Worm (Caenorhabditis elegans) whole organism, L2 larva: ENCODE measurements around the gene H20E11.2.

Experiments used
- C34F6.9 ChIP-seq: fragments of 150-350 bp; optimal IDR thresholded peaks from 2 replicates; lab custom pipeline; 2014; ENCODE audit warnings: missing biosample characterization, missing genetic modification characterization
- F13H6.1 ChIP-seq: sonication (generic microtip); optimal IDR thresholded peaks from 2 replicates; lab custom pipeline; 2016; ENCODE audit warnings: missing genetic modification characterization, missing compliant biosample characterization
- R02D3.7 ChIP-seq: fragments of 150-350 bp; optimal IDR thresholded peaks from 2 replicates; lab custom pipeline; 2014; ENCODE audit warnings: missing biosample characterization, missing genetic modification characterization
- Y55F3AM.14 ChIP-seq: fragments of 200-800 bp; sonication (Bioruptor generic); optimal IDR thresholded peaks from 2 replicates; lab custom pipeline; 2018; ENCODE audit warnings: mild to moderate bottlenecking, missing genetic modification characterization, missing compliant biosample characterization
- ZK546.5 ChIP-seq: sonication (generic microtip); optimal IDR thresholded peaks from 2 replicates; lab custom pipeline; 2017; ENCODE audit warnings: missing biosample characterization, missing genetic modification characterization
- alr-1 ChIP-seq: fragments of 150-350 bp; optimal IDR thresholded peaks from 2 replicates; lab custom pipeline; 2014; ENCODE audit warnings: missing biosample characterization, missing genetic modification characterization
- aly-2 ChIP-seq: fragments of 150-350 bp; optimal IDR thresholded peaks from 2 replicates; lab custom pipeline; 2014; ENCODE audit warnings: missing biosample characterization, missing genetic modification characterization
- ama-1 ChIP-seq: fragments of 150-350 bp; optimal IDR thresholded peaks from 2 replicates; lab custom pipeline; 2018; ENCODE audit warnings: inconsistent platforms
- blmp-1 ChIP-seq: sonication (generic microtip); optimal IDR thresholded peaks from 2 replicates; lab custom pipeline; 2017; ENCODE audit warnings: missing genetic modification characterization, mild to moderate bottlenecking, missing compliant biosample characterization, antibody characterized with exemption, moderate library complexity; ENCODE audit not compliant: insufficient read depth
- ceh-16 ChIP-seq: fragments of 150-350 bp; optimal IDR thresholded peaks from 2 replicates; lab custom pipeline; 2014; ENCODE audit warnings: missing biosample characterization, missing genetic modification characterization
- ceh-82 ChIP-seq: fragments of 150-350 bp; optimal IDR thresholded peaks from 2 replicates; lab custom pipeline; 2014; ENCODE audit warnings: missing biosample characterization, missing genetic modification characterization
- crh-2 ChIP-seq: sonication (generic microtip); optimal IDR thresholded peaks from 2 replicates; lab custom pipeline; 2017; ENCODE audit warnings: missing biosample characterization, missing genetic modification characterization
- dmd-4 ChIP-seq: sonication (generic microtip); optimal IDR thresholded peaks from 2 replicates; lab custom pipeline; 2017; ENCODE audit warnings: missing biosample characterization, missing genetic modification characterization
- egl-27 ChIP-seq: sonication (generic microtip); optimal IDR thresholded peaks from 3 replicates; lab custom pipeline; 2017; ENCODE audit warnings: missing biosample characterization, missing genetic modification reagents, missing genetic modification characterization
- elt-3 ChIP-seq: sonication (generic microtip); optimal IDR thresholded peaks from 2 replicates; lab custom pipeline; 2017; ENCODE audit warnings: missing biosample characterization, missing genetic modification characterization
- fos-1 ChIP-seq: fragments of 150-350 bp; optimal IDR thresholded peaks from 2 replicates; lab custom pipeline; 2014; ENCODE audit warnings: missing biosample characterization, missing genetic modification characterization
- gmeb-1 ChIP-seq: fragments of 150-350 bp; optimal IDR thresholded peaks from 2 replicates; lab custom pipeline; 2014; ENCODE audit warnings: missing biosample characterization, missing genetic modification characterization
- lin-11 ChIP-seq: fragments of 150-350 bp; sonication (generic microtip); optimal IDR thresholded peaks from 2 replicates; lab custom pipeline; 2014; ENCODE audit warnings: missing biosample characterization, missing genetic modification characterization, inconsistent platforms, mixed read lengths
- lin-13 ChIP-seq: fragments of 150-350 bp; optimal IDR thresholded peaks from 2 replicates; lab custom pipeline; 2014; ENCODE audit warnings: missing biosample characterization, missing genetic modification reagents, missing genetic modification characterization
- lin-39 ChIP-seq: fragments of 150-350 bp; optimal IDR thresholded peaks from 2 replicates; lab custom pipeline; 2014; ENCODE audit warnings: missing biosample characterization, missing genetic modification reagents, missing genetic modification characterization
- lsy-2 ChIP-seq, 2 experiments: fragments of 150-350 bp in 1 of 2; sonication (generic microtip) in 1 of 2; optimal IDR thresholded peaks; 2 replicates each; lab custom pipeline; 2014 to 2017; ENCODE audit warnings: missing biosample characterization in 2 of 2, missing genetic modification characterization in 2 of 2
- mab-5 ChIP-seq: fragments of 150-350 bp; optimal IDR thresholded peaks from 2 replicates; lab custom pipeline; 2014; ENCODE audit warnings: missing biosample characterization, missing genetic modification characterization
- mdl-1 ChIP-seq, 2 experiments: fragments of 150-350 bp in 1 of 2; sonication (generic microtip) in 1 of 2; optimal IDR thresholded peaks; 2 replicates each; lab custom pipeline; 2017; ENCODE audit warnings: missing biosample characterization in 2 of 2, missing genetic modification characterization in 2 of 2
- nhr-10 ChIP-seq: sonication (generic microtip); optimal IDR thresholded peaks from 2 replicates; lab custom pipeline; 2017; ENCODE audit warnings: missing biosample characterization, missing genetic modification characterization
- nhr-11 ChIP-seq: fragments of 150-350 bp; optimal IDR thresholded peaks from 2 replicates; lab custom pipeline; 2014; ENCODE audit warnings: missing biosample characterization, missing genetic modification characterization
- nhr-12 ChIP-seq: fragments of 150-350 bp; optimal IDR thresholded peaks from 2 replicates; lab custom pipeline; 2014; ENCODE audit warnings: missing biosample characterization, missing genetic modification characterization
- nhr-129 ChIP-seq: fragments of 150-350 bp; optimal IDR thresholded peaks from 2 replicates; lab custom pipeline; 2014; ENCODE audit warnings: missing biosample characterization, missing genetic modification characterization
- nhr-21 ChIP-seq: fragments of 150-350 bp; optimal IDR thresholded peaks from 2 replicates; lab custom pipeline; 2014; ENCODE audit warnings: missing biosample characterization, missing genetic modification characterization
- nhr-23 ChIP-seq: fragments of 150-350 bp; optimal IDR thresholded peaks from 2 replicates; lab custom pipeline; 2014; ENCODE audit warnings: missing biosample characterization, missing genetic modification reagents, missing genetic modification characterization
- nhr-237 ChIP-seq: fragments of 150-350 bp; optimal IDR thresholded peaks from 2 replicates; lab custom pipeline; 2014; ENCODE audit warnings: missing biosample characterization, missing genetic modification characterization
- nhr-25 ChIP-seq: fragments of 150-350 bp; sonication (generic microtip); optimal IDR thresholded peaks from 3 replicates; lab custom pipeline; 2014; ENCODE audit warnings: missing biosample characterization, missing genetic modification characterization
- nhr-6 ChIP-seq: fragments of 150-350 bp; optimal IDR thresholded peaks from 2 replicates; lab custom pipeline; 2014; ENCODE audit warnings: missing biosample characterization, missing genetic modification characterization
- nhr-77 ChIP-seq: fragments of 150-350 bp; optimal IDR thresholded peaks from 2 replicates; lab custom pipeline; 2014; ENCODE audit warnings: missing biosample characterization, missing genetic modification characterization
- peb-1 ChIP-seq: fragments of 150-350 bp; optimal IDR thresholded peaks from 2 replicates; lab custom pipeline; 2014; ENCODE audit warnings: missing biosample characterization, missing genetic modification characterization
- sem-4 ChIP-seq: fragments of 150-350 bp; optimal IDR thresholded peaks from 2 replicates; lab custom pipeline; 2014; ENCODE audit warnings: missing biosample characterization, missing genetic modification reagents, missing genetic modification characterization
- skn-1 ChIP-seq: sonication (generic microtip); optimal IDR thresholded peaks from 2 replicates; lab custom pipeline; 2017; ENCODE audit warnings: missing biosample characterization, missing genetic modification characterization
- sma-3 ChIP-seq: sonication (generic microtip); optimal IDR thresholded peaks from 2 replicates; lab custom pipeline; 2016; ENCODE audit warnings: missing genetic modification reagents, missing genetic modification characterization, missing compliant biosample characterization
- sma-9 ChIP-seq, 2 experiments: fragments of 150-350 bp in 1 of 2; sonication (generic microtip) in 1 of 2; optimal IDR thresholded peaks; 2 replicates each; lab custom pipeline; 2014 to 2016; ENCODE audit warnings: missing genetic modification characterization in 2 of 2, mild to moderate bottlenecking in 1 of 2, missing biosample characterization in 1 of 2, missing compliant biosample characterization in 1 of 2, missing genetic modification reagents in 1 of 2, moderate library complexity in 1 of 2
- snpc-4 ChIP-seq: fragments of 150-350 bp; optimal IDR thresholded peaks from 2 replicates; lab custom pipeline; 2014; ENCODE audit warnings: missing biosample characterization, missing genetic modification characterization
- unc-39 ChIP-seq: fragments of 150-350 bp; optimal IDR thresholded peaks from 2 replicates; lab custom pipeline; 2014; ENCODE audit warnings: missing biosample characterization, missing genetic modification characterization
- unc-55 ChIP-seq: fragments of 150-350 bp; sonication (generic microtip); optimal IDR thresholded peaks from 3 replicates; lab custom pipeline; 2014; ENCODE audit warnings: missing biosample characterization, missing genetic modification reagents, missing genetic modification characterization
- unc-62 ChIP-seq: fragments of 150-350 bp; optimal IDR thresholded peaks from 2 replicates; lab custom pipeline; 2014; ENCODE audit warnings: missing biosample characterization, missing genetic modification reagents, missing genetic modification characterization
- zag-1 ChIP-seq: fragments of 150-350 bp; optimal IDR thresholded peaks from 2 replicates; lab custom pipeline; 2014; ENCODE audit warnings: missing biosample characterization, missing genetic modification characterization
- ztf-1 ChIP-seq: fragments of 200-800 bp; sonication (Bioruptor generic); conservative IDR thresholded peaks from 2 replicates; pipeline ENCODE4 v1.3.6; 2022; ENCODE audit warnings: missing genetic modification characterization, missing compliant biosample characterization
- ztf-4 ChIP-seq: fragments of 150-350 bp; optimal IDR thresholded peaks from 2 replicates; lab custom pipeline; 2014; ENCODE audit warnings: missing biosample characterization, missing genetic modification characterization

Gene H20E11.2

ce11 chrIV:6839091-6839522 is 11.5 kb downstream of the H20E11.2 start:
- peak; percentile 49 to 86 for TF ChIP-seq lsy-2 (tag; optimal IDR thresholded peaks at IDR 0.05; lab: Kevin White, UChicago)
- no peak for TF ChIP-seq nhr-23 (tag; lab: Kevin White, UChicago)
- peak; percentile 88 for TF ChIP-seq crh-2 (tag; lab: Kevin White, UChicago)
- no peak for TF ChIP-seq peb-1 (tag; lab: Kevin White, UChicago)
- peak; percentile 61 for TF ChIP-seq gmeb-1 (tag; lab: Kevin White, UChicago)
- TF ChIP-seq nhr-77 (tag; lab: Kevin White, UChicago) = no peak
- peak; percentile 98 for TF ChIP-seq sma-9 (GFP tag; optimal IDR thresholded peaks at IDR 0.05; lab: Kevin White, UChicago)
- TF ChIP-seq sma-9 (tag; optimal IDR thresholded peaks at IDR 0.05; lab: Kevin White, UChicago) = no peak
- TF ChIP-seq ztf-1 (GFP tag; lab: Robert Waterston, UW) = no peak
- peak; percentile 55 for TF ChIP-seq ztf-4
- TF ChIP-seq unc-55 (GFP tag; lab: Kevin White, UChicago) = peak; percentile 94
- TF ChIP-seq blmp-1 (tag; lab: Kevin White, UChicago) = peak; percentile 41
- peak; percentile 96 for TF ChIP-seq C34F6.9 (tag; lab: Kevin White, UChicago)
- peak; percentile 81 for TF ChIP-seq egl-27 (tag; lab: Kevin White, UChicago)
- no peak for TF ChIP-seq snpc-4
- peak; percentile 72 for TF ChIP-seq lin-13 (GFP tag; lab: Kevin White, UChicago)
- TF ChIP-seq elt-3 = no peak
- no peak for TF ChIP-seq nhr-11 (tag; lab: Kevin White, UChicago)
- TF ChIP-seq ceh-82 (tag; lab: Kevin White, UChicago) = peak; percentile 65
- peak; percentile 89 for TF ChIP-seq fos-1
- no peak for TF ChIP-seq dmd-4
- TF ChIP-seq sma-3 (GFP tag; lab: Kevin White, UChicago) = peak; percentile 61
- peak; percentile 92 for TF ChIP-seq zag-1
- no peak for TF ChIP-seq nhr-25 (tag; lab: Kevin White, UChicago)
- TF ChIP-seq unc-39 = peak; percentile 2
- TF ChIP-seq ama-1 (lab: Kevin White, UChicago) = no peak
- TF ChIP-seq R02D3.7 (tag; lab: Kevin White, UChicago) = no peak
- peak; percentile 95 for TF ChIP-seq F13H6.1 (tag; lab: Kevin White, UChicago)
- TF ChIP-seq lin-39 (tag; lab: Kevin White, UChicago) = no peak
- TF ChIP-seq sem-4 = peak; percentile 68
- TF ChIP-seq mdl-1 (tag; optimal IDR thresholded peaks at IDR 0.05; lab: Kevin White, UChicago) = peak; percentile 62 to 81
- no peak for TF ChIP-seq aly-2 (tag; lab: Kevin White, UChicago)
- TF ChIP-seq ZK546.5 (tag; lab: Kevin White, UChicago) = peak; percentile 15
- TF ChIP-seq mab-5 = peak; percentile 79
- TF ChIP-seq skn-1 (tag; lab: Kevin White, UChicago) = peak; percentile 23
- TF ChIP-seq ceh-16 (tag; lab: Kevin White, UChicago) = no peak
- peak; percentile 51 for TF ChIP-seq nhr-10 (tag; lab: Kevin White, UChicago)
- TF ChIP-seq unc-62 (GFP tag; lab: Kevin White, UChicago) = peak; percentile 53
- no peak for TF ChIP-seq nhr-21
- TF ChIP-seq nhr-12 (tag; lab: Kevin White, UChicago) = no peak
- peak; percentile 79 for TF ChIP-seq nhr-6
- no peak for TF ChIP-seq nhr-237
- TF ChIP-seq alr-1 = no peak
- peak; percentile 82 for TF ChIP-seq Y55F3AM.14 (GFP tag; lab: Kevin White, UChicago)
- no peak for TF ChIP-seq lin-11 (tag; lab: Kevin White, UChicago)
- TF ChIP-seq nhr-129 (tag; lab: Kevin White, UChicago) = peak; percentile 77
